Worm (Caenorhabditis elegans) whole organism, L4/young adult: ENCODE data around the gene ets-6.

ENCODE experiments used
- W03F9.2 ChIP-seq: fragments of 150-350 bp; optimal IDR thresholded peaks from 2 replicates; lab custom pipeline; 2014; ENCODE audit warnings: missing biosample characterization, missing genetic modification characterization
- dao-5 ChIP-seq: sonication (generic microtip); optimal IDR thresholded peaks from 2 replicates; lab custom pipeline; 2016; ENCODE audit warnings: missing genotype, missing genetic modification characterization, moderate library complexity, missing compliant biosample characterization
- him-1 ChIP-seq: sonication (generic microtip); optimal IDR thresholded peaks from 2 replicates; lab custom pipeline; 2016; ENCODE audit warnings: missing genotype, missing genetic modification reagents, missing genetic modification characterization, missing compliant biosample characterization

ets-6 gene

DNA sequence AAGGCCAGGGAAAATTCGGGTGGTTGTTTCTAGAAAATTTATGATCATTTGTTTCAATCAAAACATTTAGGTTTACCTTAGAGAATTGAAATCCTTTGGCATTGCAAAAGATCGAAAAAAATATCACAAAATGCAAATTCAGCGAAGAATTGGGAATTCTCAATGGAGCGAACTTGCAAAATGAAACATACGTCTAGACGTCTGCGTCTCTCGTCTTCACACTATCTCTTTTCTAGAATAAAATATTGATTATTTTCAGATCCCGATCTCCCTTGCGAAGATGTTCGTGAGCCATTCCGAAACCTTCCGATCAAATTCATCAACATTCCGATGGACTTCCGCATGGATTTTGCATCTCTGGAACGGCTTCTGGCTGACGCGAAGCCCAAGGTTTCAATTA is at the start of gene ets-6:
Gene ets-6, minus strand, starts transcription at position 169 of the 400 bp plus-strand sequence.
- TF ChIP-seq W03F9.2 (tag; lab: Kevin White, UChicago) (peak; percentile 28), dao-5 (tag; lab: Kevin White, UChicago) (no peak), him-1 (no peak)

DNA sequence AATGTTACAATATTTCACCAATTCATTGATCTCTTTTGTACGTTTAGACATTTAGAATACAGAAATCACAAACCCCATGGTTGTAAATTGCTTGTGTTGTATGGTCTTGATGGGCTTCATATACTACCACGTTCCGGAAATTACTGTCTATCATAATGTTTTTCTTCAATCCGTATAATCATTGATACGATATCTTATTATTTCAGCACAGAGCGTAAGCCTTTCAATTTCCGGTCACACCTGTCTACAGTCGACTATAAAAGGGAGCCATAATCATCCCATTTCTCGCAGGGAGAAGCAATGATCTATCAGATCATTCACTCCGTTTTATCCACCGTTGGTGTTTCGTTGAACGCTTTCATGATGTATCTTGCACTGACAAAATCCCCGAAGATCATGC is 49.2 kb upstream of the ets-6 start, which contains the start of gene srd-30:
Gene srd-30, plus strand, starts transcription at position 301 of the 400 bp plus-strand sequence.
- TF ChIP-seq dao-5 (tag; lab: Kevin White, UChicago), result no peak
- no peak for TF ChIP-seq him-1
- no peak for TF ChIP-seq W03F9.2 (tag; lab: Kevin White, UChicago)

DNA sequence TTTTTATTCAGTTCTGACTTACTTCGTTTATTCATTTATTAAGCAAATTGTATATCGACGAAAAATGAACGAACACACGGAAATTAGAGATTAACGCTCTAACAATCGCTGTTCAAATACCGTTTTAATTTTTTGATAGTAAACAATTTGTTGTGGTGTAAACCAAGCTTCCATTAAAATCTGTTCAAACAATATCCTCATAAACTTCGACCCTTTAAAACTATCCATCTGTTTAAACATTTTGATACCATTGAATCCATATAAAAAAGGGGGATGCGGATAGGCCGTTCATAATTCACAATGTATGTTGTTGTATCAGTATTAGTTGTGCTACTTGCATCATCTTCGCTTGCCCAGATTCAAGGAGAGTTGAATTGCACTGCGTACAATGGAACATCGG is 46.2 kb upstream of the ets-6 start, which contains the start of gene F07C4.6:
Gene F07C4.6, plus strand, starts transcription at position 301 of the 400 bp plus-strand sequence.
- no peak for TF ChIP-seq W03F9.2 (tag; lab: Kevin White, UChicago)
- no peak for TF ChIP-seq him-1
- no peak for TF ChIP-seq dao-5 (tag; lab: Kevin White, UChicago)

DNA sequence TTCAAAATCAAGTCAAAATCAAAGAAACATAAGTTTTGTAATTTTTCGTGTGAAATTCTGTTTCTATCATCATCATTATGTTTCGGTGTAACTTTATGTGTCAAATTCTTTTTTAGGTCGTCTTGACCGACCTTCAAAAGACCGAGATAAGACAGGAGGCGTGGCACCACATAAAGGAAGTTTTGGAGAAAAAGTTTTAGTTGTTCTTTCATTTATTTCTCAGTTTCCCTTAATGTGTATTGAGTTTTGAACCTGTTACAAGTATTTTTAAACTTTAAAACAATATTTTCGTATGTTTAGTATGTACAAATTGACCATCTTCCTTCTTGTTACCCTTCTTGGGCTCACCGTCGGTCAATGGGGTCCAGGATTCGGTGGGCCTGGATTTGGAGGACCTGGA is 44.3 kb upstream of the ets-6 start, which contains the start of gene grsp-4:
Gene grsp-4, plus strand, starts transcription at position 301 of the 400 bp plus-strand sequence.
- TF ChIP-seq W03F9.2 (tag; lab: Kevin White, UChicago) (no peak), dao-5 (tag; lab: Kevin White, UChicago) (no peak), him-1 (no peak)

DNA sequence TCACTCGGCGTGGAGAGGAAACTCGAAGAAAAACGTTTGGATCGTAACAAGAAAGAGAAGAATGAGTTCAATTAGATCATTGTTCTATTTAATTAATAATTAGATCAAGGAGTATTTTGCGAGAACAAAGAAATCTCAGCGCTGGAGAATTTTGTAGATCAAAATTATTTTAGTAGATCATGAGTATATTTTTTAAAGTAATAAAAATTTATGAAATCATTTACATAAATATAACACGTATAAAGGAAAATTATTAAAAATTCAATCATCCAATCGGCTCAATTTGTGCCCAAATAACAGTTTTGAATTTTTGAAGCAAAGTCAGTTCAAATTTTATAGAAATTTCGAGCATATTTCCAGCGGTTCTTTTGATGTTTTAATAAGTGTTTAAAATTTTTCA is 43.8 kb upstream of the ets-6 start, which contains the start of gene C50E3.13:
Gene C50E3.13, minus strand, starts transcription at position 101 of the 400 bp plus-strand sequence.
- TF ChIP-seq W03F9.2 (tag; lab: Kevin White, UChicago), result no peak
- TF ChIP-seq him-1, result no peak
- no peak for TF ChIP-seq dao-5 (tag; lab: Kevin White, UChicago)

DNA sequence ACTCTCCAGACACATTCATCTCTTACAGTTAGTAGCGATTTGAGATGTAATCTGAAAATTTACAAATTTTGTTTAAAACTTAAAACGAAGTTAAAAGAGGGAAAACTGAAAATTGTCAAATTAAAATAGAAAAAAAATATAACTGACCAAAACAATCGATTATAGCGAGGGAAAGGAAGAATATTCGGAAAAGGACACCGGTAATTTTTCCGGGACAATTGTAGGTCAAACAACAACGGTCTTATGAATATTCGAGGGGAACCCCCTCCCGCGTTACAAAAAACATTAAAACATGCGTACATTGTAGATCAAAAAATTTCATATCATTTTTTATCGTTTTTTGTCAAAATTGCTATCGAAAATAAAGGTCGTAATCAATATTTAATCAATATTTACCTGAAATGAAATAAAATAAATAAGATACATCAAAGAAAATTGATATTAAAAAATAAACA is 41.7 kb upstream of the ets-6 start, which contains the start of gene C50E3.12:
Gene C50E3.12, minus strand, starts transcription at position 51 of the 455 bp plus-strand sequence.
- TF ChIP-seq dao-5 (tag; lab: Kevin White, UChicago), result no peak
- no peak for TF ChIP-seq him-1
- no peak for TF ChIP-seq W03F9.2 (tag; lab: Kevin White, UChicago)

DNA sequence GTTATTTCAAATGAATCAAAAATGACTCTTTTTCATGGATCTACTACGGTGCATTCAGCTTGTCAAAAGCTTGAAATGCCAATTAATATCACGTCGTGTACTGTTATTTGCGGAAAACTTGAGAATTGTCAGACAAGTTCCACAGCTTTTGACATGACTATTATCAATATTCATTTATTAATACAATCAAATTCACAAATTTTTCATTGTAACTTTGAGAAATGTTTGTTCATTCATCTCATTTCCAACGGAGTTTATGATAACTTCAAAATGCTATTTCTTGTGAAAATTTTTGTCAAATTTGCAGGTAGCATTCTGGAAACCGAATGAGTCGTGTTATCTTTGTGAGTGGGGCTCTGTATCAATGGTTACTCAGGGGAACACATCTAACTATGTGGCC is 37.8 kb upstream of the ets-6 start, which contains the start of gene C50E3.15:
Gene C50E3.15, plus strand, starts transcription at position 301 of the 400 bp plus-strand sequence.
- TF ChIP-seq dao-5 (tag; lab: Kevin White, UChicago) (no peak), W03F9.2 (tag; lab: Kevin White, UChicago) (no peak), him-1 (no peak)

DNA sequence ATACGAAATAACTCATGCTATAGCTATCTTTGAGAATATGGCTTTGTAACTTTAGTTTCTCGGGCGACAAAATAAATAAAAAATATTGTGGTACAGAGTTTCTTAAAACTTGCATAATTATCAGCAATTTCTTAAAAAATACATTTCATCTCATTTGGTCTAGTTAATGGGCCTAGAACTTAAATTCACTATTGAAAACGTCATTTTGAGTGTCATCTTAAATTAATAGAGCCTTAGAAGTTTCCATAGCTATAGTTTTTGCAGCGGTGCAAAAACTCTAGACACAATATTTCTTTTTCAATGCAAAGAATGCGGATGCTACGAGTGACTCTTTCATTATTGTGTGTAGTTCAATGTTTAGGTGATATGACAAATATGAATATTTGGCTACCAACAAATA is 31.7 kb upstream of the ets-6 start, which contains the start of gene clec-215:
Gene clec-215, plus strand, starts transcription at position 301 of the 400 bp plus-strand sequence.
- TF ChIP-seq dao-5 (tag; lab: Kevin White, UChicago) (no peak), him-1 (no peak), W03F9.2 (tag; lab: Kevin White, UChicago) (no peak)

DNA sequence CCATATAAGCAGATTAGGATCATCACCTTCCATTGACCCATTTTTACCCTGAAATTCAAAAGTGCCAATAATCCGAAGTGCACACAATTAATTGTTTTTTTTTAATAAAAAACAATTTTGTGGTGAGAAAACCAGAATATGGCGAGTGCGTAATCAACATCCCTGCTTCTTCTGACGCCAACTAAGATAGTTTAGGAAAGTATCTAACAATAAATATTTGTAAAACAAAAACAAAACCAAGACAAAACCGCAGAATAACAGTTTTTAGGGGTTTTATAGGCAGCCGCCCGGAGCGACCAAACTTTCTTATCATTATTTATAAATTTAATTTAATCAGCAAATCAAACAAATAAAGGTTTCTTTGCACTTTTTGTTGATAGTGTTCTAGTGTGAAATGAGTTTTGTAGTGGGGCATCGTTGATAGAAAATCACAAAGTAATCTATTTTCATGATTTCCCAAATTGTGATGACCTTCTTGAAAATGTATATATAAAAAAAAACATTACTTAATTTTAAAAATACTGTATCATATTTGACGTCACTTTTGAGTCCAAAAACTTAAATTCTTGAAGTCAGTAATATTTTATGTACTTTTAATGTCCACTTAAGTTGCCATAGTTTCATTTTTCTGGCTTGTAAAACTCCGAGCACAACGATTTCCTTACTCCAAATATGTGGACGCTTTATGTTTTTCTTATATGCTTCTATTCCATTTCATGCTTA is 29.5 kb upstream of the ets-6 start, which contains the start of the genes folt-3 and clec-214:
Gene folt-3, minus strand, starts transcription at position 51 of the 723 bp plus-strand sequence.
Gene clec-214, plus strand, starts transcription at position 673 of the 723 bp plus-strand sequence.
- TF ChIP-seq dao-5 (tag; lab: Kevin White, UChicago) (no peak), W03F9.2 (tag; lab: Kevin White, UChicago) (no peak), him-1 (no peak)

DNA sequence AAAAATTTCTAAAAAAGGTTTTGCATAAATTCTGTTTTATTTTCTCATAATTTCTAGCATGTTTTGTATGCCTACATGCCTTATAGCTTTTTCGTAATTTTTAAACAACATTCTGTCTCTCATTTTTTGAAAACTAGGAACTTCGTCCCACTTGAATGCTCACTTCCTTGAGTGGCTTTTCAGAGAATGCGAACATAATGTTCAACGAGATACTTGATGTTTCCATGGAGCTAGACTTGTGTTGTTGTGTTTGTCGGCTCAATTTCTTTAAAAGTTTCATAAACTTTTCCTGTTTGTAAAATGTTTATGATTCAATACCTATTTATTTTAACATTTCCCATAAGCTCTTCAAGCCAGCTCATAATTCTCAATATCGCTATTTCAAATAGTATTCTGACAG is 24.5 kb upstream of the ets-6 start, which contains the start of gene clec-213:
Gene clec-213, plus strand, starts transcription at position 301 of the 400 bp plus-strand sequence.
- no peak for TF ChIP-seq him-1
- no peak for TF ChIP-seq dao-5 (tag; lab: Kevin White, UChicago)

DNA sequence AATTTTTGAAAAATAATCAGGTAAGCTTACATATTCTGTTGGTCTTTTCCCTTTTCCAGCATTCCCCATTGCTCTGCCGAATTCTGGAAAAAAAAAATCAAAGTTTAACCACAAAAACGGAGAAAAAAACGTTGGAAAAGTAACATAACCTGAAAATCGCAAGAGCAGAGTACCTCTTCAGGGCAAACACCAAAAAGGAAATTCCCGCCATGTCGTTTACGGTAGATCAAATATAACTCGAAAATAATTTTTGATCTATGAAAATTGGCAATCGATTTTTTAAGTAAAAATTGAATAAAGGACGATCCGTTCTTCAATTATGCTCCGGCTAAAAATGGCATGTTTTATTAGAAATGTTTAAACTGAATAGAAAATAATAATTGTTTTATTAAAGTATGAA is 23.1 kb upstream of the ets-6 start, which contains the start of gene C50E3.11:
Gene C50E3.11, minus strand, starts transcription at position 83 of the 400 bp plus-strand sequence.
- TF ChIP-seq W03F9.2 (tag; lab: Kevin White, UChicago), result no peak
- no peak for TF ChIP-seq him-1

DNA sequence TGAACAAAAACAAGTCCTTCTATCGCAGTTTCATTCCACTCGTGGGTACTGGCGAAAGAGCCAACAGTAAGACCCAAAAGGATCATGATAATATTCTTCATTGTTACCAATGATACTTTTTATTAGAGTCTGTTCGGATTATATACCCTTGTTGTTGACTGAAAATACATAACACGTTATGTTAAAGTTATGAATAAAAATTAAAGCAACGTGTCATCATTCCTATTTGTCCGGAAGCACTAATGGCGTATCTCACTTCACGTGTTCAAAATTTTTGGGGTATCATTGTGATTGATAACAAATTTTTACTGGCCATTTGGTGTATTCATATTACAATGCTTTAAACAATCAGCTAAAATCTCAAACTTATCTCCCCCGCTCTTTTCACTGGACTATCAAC is 21.1 kb upstream of the ets-6 start, which contains the start of gene scl-26:
Gene scl-26, minus strand, starts transcription at position 101 of the 400 bp plus-strand sequence.
- no peak for TF ChIP-seq dao-5 (tag; lab: Kevin White, UChicago)
- no peak for TF ChIP-seq him-1
- TF ChIP-seq W03F9.2 (tag; lab: Kevin White, UChicago), result no peak

DNA sequence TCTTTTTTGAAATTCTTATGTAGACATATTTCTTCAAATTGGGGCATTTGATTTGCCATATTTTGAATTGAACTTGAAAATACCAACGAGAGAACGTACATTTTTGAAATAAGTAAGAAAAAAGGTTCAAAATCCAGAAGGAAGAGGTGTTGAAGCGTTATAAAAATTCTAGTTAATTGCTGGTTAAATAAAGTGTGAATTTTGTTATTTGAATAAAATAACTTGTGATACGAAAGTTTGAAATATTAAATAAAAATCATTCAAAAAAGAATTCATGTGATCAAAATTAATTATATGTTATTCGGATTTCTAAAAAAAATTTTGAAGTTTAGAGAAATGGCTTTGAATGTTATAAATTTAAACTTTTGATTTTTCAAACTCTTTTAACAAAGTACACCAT is 19.8 kb upstream of the ets-6 start, which contains the start of gene C50E3.9:
Gene C50E3.9, minus strand, starts transcription at position 101 of the 400 bp plus-strand sequence.
- TF ChIP-seq dao-5 (tag; lab: Kevin White, UChicago) (no peak), W03F9.2 (tag; lab: Kevin White, UChicago) (no peak), him-1 (no peak)

DNA sequence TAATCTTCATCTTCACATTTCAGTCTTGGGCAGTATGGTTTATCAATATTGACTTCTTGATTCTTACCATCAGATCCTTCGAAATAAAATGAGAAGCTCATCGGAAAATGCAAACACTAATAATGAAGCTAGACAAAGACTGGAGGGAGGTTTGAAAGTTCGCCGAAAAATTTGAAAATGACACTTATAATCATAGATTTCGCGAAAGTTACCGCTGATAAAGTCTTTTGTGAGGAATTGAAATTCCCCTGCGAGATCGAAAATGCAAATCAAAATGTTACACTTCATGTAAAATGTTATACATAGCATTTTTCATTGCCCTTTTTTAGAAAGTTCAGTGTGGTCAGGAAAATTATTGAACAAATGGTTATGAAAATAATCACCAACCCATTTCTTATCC is 17.9 kb upstream of the ets-6 start, which contains the start of gene C50E3.7:
Gene C50E3.7, minus strand, starts transcription at position 101 of the 400 bp plus-strand sequence.
- no peak for TF ChIP-seq dao-5 (tag; lab: Kevin White, UChicago)
- no peak for TF ChIP-seq him-1
- no peak for TF ChIP-seq W03F9.2 (tag; lab: Kevin White, UChicago)
